Worm (Caenorhabditis elegans) whole organism, L2 larva: ENCODE data around the gene str-204.
A peak's percentile ranks its signal among the peaks of the same experiment; 100 is the strongest.

Experiments
- C34F6.9 ChIP-seq: fragments of 150-350 bp; optimal IDR thresholded peaks from 2 replicates; lab custom pipeline; 2014; ENCODE audit warnings: missing biosample characterization, missing genetic modification characterization
- F13H6.1 ChIP-seq: sonication (generic microtip); optimal IDR thresholded peaks from 2 replicates; lab custom pipeline; 2016; ENCODE audit warnings: missing genetic modification characterization, missing compliant biosample characterization
- R02D3.7 ChIP-seq: fragments of 150-350 bp; optimal IDR thresholded peaks from 2 replicates; lab custom pipeline; 2014; ENCODE audit warnings: missing biosample characterization, missing genetic modification characterization
- Y55F3AM.14 ChIP-seq: fragments of 200-800 bp; sonication (Bioruptor generic); optimal IDR thresholded peaks from 2 replicates; lab custom pipeline; 2018; ENCODE audit warnings: mild to moderate bottlenecking, missing genetic modification characterization, missing compliant biosample characterization
- ZK546.5 ChIP-seq: sonication (generic microtip); optimal IDR thresholded peaks from 2 replicates; lab custom pipeline; 2017; ENCODE audit warnings: missing biosample characterization, missing genetic modification characterization
- alr-1 ChIP-seq: fragments of 150-350 bp; optimal IDR thresholded peaks from 2 replicates; lab custom pipeline; 2014; ENCODE audit warnings: missing biosample characterization, missing genetic modification characterization
- aly-2 ChIP-seq: fragments of 150-350 bp; optimal IDR thresholded peaks from 2 replicates; lab custom pipeline; 2014; ENCODE audit warnings: missing biosample characterization, missing genetic modification characterization
- ama-1 ChIP-seq: fragments of 150-350 bp; optimal IDR thresholded peaks from 2 replicates; lab custom pipeline; 2018; ENCODE audit warnings: inconsistent platforms
- blmp-1 ChIP-seq: sonication (generic microtip); optimal IDR thresholded peaks from 2 replicates; lab custom pipeline; 2017; ENCODE audit warnings: missing genetic modification characterization, mild to moderate bottlenecking, missing compliant biosample characterization, antibody characterized with exemption, moderate library complexity; ENCODE audit not compliant: insufficient read depth
- ceh-16 ChIP-seq: fragments of 150-350 bp; optimal IDR thresholded peaks from 2 replicates; lab custom pipeline; 2014; ENCODE audit warnings: missing biosample characterization, missing genetic modification characterization
- ceh-82 ChIP-seq: fragments of 150-350 bp; optimal IDR thresholded peaks from 2 replicates; lab custom pipeline; 2014; ENCODE audit warnings: missing biosample characterization, missing genetic modification characterization
- crh-2 ChIP-seq: sonication (generic microtip); optimal IDR thresholded peaks from 2 replicates; lab custom pipeline; 2017; ENCODE audit warnings: missing biosample characterization, missing genetic modification characterization
- dmd-4 ChIP-seq: sonication (generic microtip); optimal IDR thresholded peaks from 2 replicates; lab custom pipeline; 2017; ENCODE audit warnings: missing biosample characterization, missing genetic modification characterization
- egl-27 ChIP-seq: sonication (generic microtip); optimal IDR thresholded peaks from 3 replicates; lab custom pipeline; 2017; ENCODE audit warnings: missing biosample characterization, missing genetic modification reagents, missing genetic modification characterization
- elt-3 ChIP-seq: sonication (generic microtip); optimal IDR thresholded peaks from 2 replicates; lab custom pipeline; 2017; ENCODE audit warnings: missing biosample characterization, missing genetic modification characterization
- fos-1 ChIP-seq: fragments of 150-350 bp; optimal IDR thresholded peaks from 2 replicates; lab custom pipeline; 2014; ENCODE audit warnings: missing biosample characterization, missing genetic modification characterization
- gmeb-1 ChIP-seq: fragments of 150-350 bp; optimal IDR thresholded peaks from 2 replicates; lab custom pipeline; 2014; ENCODE audit warnings: missing biosample characterization, missing genetic modification characterization
- lin-11 ChIP-seq: fragments of 150-350 bp; sonication (generic microtip); optimal IDR thresholded peaks from 2 replicates; lab custom pipeline; 2014; ENCODE audit warnings: missing biosample characterization, missing genetic modification characterization, inconsistent platforms, mixed read lengths
- lin-13 ChIP-seq: fragments of 150-350 bp; optimal IDR thresholded peaks from 2 replicates; lab custom pipeline; 2014; ENCODE audit warnings: missing biosample characterization, missing genetic modification reagents, missing genetic modification characterization
- lin-39 ChIP-seq: fragments of 150-350 bp; optimal IDR thresholded peaks from 2 replicates; lab custom pipeline; 2014; ENCODE audit warnings: missing biosample characterization, missing genetic modification reagents, missing genetic modification characterization
- lsy-2 ChIP-seq, 2 experiments: fragments of 150-350 bp in 1 of 2; sonication (generic microtip) in 1 of 2; optimal IDR thresholded peaks; 2 replicates each; lab custom pipeline; 2014 to 2017; ENCODE audit warnings: missing biosample characterization in 2 of 2, missing genetic modification characterization in 2 of 2
- mab-5 ChIP-seq: fragments of 150-350 bp; optimal IDR thresholded peaks from 2 replicates; lab custom pipeline; 2014; ENCODE audit warnings: missing biosample characterization, missing genetic modification characterization
- mdl-1 ChIP-seq, 2 experiments: fragments of 150-350 bp in 1 of 2; sonication (generic microtip) in 1 of 2; optimal IDR thresholded peaks; 2 replicates each; lab custom pipeline; 2017; ENCODE audit warnings: missing biosample characterization in 2 of 2, missing genetic modification characterization in 2 of 2
- nhr-10 ChIP-seq: sonication (generic microtip); optimal IDR thresholded peaks from 2 replicates; lab custom pipeline; 2017; ENCODE audit warnings: missing biosample characterization, missing genetic modification characterization
- nhr-129 ChIP-seq: fragments of 150-350 bp; optimal IDR thresholded peaks from 2 replicates; lab custom pipeline; 2014; ENCODE audit warnings: missing biosample characterization, missing genetic modification characterization
- nhr-21 ChIP-seq: fragments of 150-350 bp; optimal IDR thresholded peaks from 2 replicates; lab custom pipeline; 2014; ENCODE audit warnings: missing biosample characterization, missing genetic modification characterization
- nhr-23 ChIP-seq: fragments of 150-350 bp; optimal IDR thresholded peaks from 2 replicates; lab custom pipeline; 2014; ENCODE audit warnings: missing biosample characterization, missing genetic modification reagents, missing genetic modification characterization
- nhr-237 ChIP-seq: fragments of 150-350 bp; optimal IDR thresholded peaks from 2 replicates; lab custom pipeline; 2014; ENCODE audit warnings: missing biosample characterization, missing genetic modification characterization
- nhr-25 ChIP-seq: fragments of 150-350 bp; sonication (generic microtip); optimal IDR thresholded peaks from 3 replicates; lab custom pipeline; 2014; ENCODE audit warnings: missing biosample characterization, missing genetic modification characterization
- nhr-6 ChIP-seq: fragments of 150-350 bp; optimal IDR thresholded peaks from 2 replicates; lab custom pipeline; 2014; ENCODE audit warnings: missing biosample characterization, missing genetic modification characterization
- nhr-77 ChIP-seq: fragments of 150-350 bp; optimal IDR thresholded peaks from 2 replicates; lab custom pipeline; 2014; ENCODE audit warnings: missing biosample characterization, missing genetic modification characterization
- sem-4 ChIP-seq: fragments of 150-350 bp; optimal IDR thresholded peaks from 2 replicates; lab custom pipeline; 2014; ENCODE audit warnings: missing biosample characterization, missing genetic modification reagents, missing genetic modification characterization
- skn-1 ChIP-seq: sonication (generic microtip); optimal IDR thresholded peaks from 2 replicates; lab custom pipeline; 2017; ENCODE audit warnings: missing biosample characterization, missing genetic modification characterization
- sma-3 ChIP-seq: sonication (generic microtip); optimal IDR thresholded peaks from 2 replicates; lab custom pipeline; 2016; ENCODE audit warnings: missing genetic modification reagents, missing genetic modification characterization, missing compliant biosample characterization
- snpc-4 ChIP-seq: fragments of 150-350 bp; optimal IDR thresholded peaks from 2 replicates; lab custom pipeline; 2014; ENCODE audit warnings: missing biosample characterization, missing genetic modification characterization
- unc-55 ChIP-seq: fragments of 150-350 bp; sonication (generic microtip); optimal IDR thresholded peaks from 3 replicates; lab custom pipeline; 2014; ENCODE audit warnings: missing biosample characterization, missing genetic modification reagents, missing genetic modification characterization
- zag-1 ChIP-seq: fragments of 150-350 bp; optimal IDR thresholded peaks from 2 replicates; lab custom pipeline; 2014; ENCODE audit warnings: missing biosample characterization, missing genetic modification characterization
- ztf-1 ChIP-seq: fragments of 200-800 bp; sonication (Bioruptor generic); conservative IDR thresholded peaks from 2 replicates; pipeline ENCODE4 v1.3.6; 2022; ENCODE audit warnings: missing genetic modification characterization, missing compliant biosample characterization
- ztf-11 ChIP-seq: sonication (generic microtip); optimal IDR thresholded peaks from 2 replicates; lab custom pipeline; 2017; ENCODE audit warnings: missing biosample characterization, missing genetic modification characterization
- ztf-4 ChIP-seq: fragments of 150-350 bp; optimal IDR thresholded peaks from 2 replicates; lab custom pipeline; 2014; ENCODE audit warnings: missing biosample characterization, missing genetic modification characterization

str-204 gene

DNA sequence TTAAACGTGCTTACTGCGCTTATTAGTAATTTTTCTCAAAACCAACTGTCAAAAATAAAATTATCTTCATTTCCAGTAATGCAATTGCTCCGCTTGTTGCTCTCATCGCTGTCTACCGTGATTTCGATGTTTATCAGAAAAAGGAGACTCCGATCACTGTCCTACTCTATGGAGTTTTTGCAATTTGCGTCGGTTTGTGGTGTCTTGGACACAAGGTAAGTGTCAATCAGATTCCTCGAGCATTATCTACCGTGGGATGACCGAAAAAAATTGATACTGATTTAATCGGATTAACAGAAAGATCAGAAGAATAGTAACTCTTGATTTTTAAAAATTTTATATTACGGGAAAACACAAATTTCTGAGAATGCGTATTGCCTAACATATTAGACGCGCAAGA, 27.8 kb downstream of the str-204 start:
- TF ChIP-seq mab-5 (tag; lab: Kevin White, UChicago), result no peak
- no peak for TF ChIP-seq dmd-4
- TF ChIP-seq nhr-6 (tag; lab: Kevin White, UChicago), result no peak
- no peak for TF ChIP-seq nhr-10
- no peak for TF ChIP-seq fos-1 (tag; lab: Kevin White, UChicago)
- TF ChIP-seq alr-1, result no peak
- TF ChIP-seq ceh-82 (tag; lab: Kevin White, UChicago), result no peak
- no peak for TF ChIP-seq lin-39 (tag; lab: Kevin White, UChicago)

ce11 chrV:7193562-7193961, 34.1 kb downstream of the str-204 start, which contains the start of gene F09G2.8:
TSS of gene F09G2.8 (minus strand) at chrV:7193662.
- no peak for TF ChIP-seq aly-2 (tag; lab: Kevin White, UChicago)
- no peak for TF ChIP-seq C34F6.9 (tag; lab: Kevin White, UChicago)
- TF ChIP-seq ztf-11 (tag; lab: Kevin White, UChicago), result no peak
- no peak for TF ChIP-seq fos-1 (tag; lab: Kevin White, UChicago)
- no peak for TF ChIP-seq skn-1 (tag; lab: Kevin White, UChicago)
- no peak for TF ChIP-seq R02D3.7 (tag; lab: Kevin White, UChicago)
- TF ChIP-seq zag-1 (tag; lab: Kevin White, UChicago), result no peak
- no peak for TF ChIP-seq lin-11

ce11 chrV:7194818-7195217, 35.3 kb downstream of the str-204 start:
- no peak for TF ChIP-seq lin-11
- no peak for TF ChIP-seq gmeb-1
- no peak for TF ChIP-seq blmp-1 (tag; lab: Kevin White, UChicago)
- no peak for TF ChIP-seq ztf-11 (tag; lab: Kevin White, UChicago)
- TF ChIP-seq zag-1 (tag; lab: Kevin White, UChicago), result no peak
- no peak for TF ChIP-seq lin-13 (GFP tag; lab: Kevin White, UChicago)
- no peak for TF ChIP-seq ceh-82 (tag; lab: Kevin White, UChicago)
- TF ChIP-seq nhr-77 (tag; lab: Kevin White, UChicago), result no peak
- TF ChIP-seq nhr-129 (tag; lab: Kevin White, UChicago), result no peak
- no peak for TF ChIP-seq mdl-1 (tag; optimal IDR thresholded peaks at IDR 0.05; lab: Kevin White, UChicago)
- TF ChIP-seq ZK546.5 (tag; lab: Kevin White, UChicago), result no peak
- no peak for TF ChIP-seq nhr-23 (tag; lab: Kevin White, UChicago)

DNA sequence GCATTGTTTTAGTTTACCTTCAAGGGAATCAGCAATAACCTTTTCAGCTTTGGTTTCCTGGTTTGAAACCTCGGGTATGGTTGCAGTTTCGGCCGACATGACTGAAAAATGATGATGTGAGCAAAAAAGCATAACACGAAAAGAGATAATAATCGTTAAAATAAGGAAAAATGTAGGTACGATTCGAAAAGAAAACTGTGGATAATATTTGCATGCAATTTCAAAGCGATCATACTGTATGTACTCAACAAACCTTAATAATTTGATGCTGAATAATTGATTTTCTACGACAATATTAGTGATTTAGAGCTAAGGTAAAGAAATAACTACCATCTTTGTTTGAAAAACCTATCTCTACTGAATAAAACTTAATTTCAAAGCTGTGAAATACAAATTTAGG, 36.5 kb downstream of the str-204 start, which contains the start of gene attf-2:
attf-2 (minus strand) TSS at position 101 of the 400 bp plus-strand sequence.
- TF ChIP-seq skn-1 (tag; lab: Kevin White, UChicago) (no peak), aly-2 (tag; lab: Kevin White, UChicago) (no peak), nhr-10 (no peak), lsy-2 (tag; optimal IDR thresholded peaks at IDR 0.05; lab: Kevin White, UChicago) (no peak), nhr-25 (tag; lab: Kevin White, UChicago) (no peak), mab-5 (tag; lab: Kevin White, UChicago) (no peak), nhr-129 (tag; lab: Kevin White, UChicago) (no peak), gmeb-1 (no peak), C34F6.9 (tag; lab: Kevin White, UChicago) (no peak), sem-4 (no peak), unc-55 (GFP tag; lab: Kevin White, UChicago) (no peak), ztf-11 (tag; lab: Kevin White, UChicago) (no peak)

- peak; percentile 90 for TF ChIP-seq gmeb-1
- peak; percentile 90 for TF ChIP-seq nhr-25 (tag; lab: Kevin White, UChicago)
- TF ChIP-seq zag-1 (tag; lab: Kevin White, UChicago), result peak; percentile 47
- TF ChIP-seq lsy-2 (tag; optimal IDR thresholded peaks at IDR 0.05; lab: Kevin White, UChicago), result peak; percentile 73 to 92
- peak; percentile 84 for TF ChIP-seq sem-4
- peak; percentile 88 for TF ChIP-seq nhr-21 (tag; lab: Kevin White, UChicago)
- TF ChIP-seq snpc-4 (tag; lab: Kevin White, UChicago), result peak; percentile 71
- peak in 1 of 2 experiments; percentile 48 for TF ChIP-seq mdl-1 (tag; optimal IDR thresholded peaks at IDR 0.05; lab: Kevin White, UChicago)
- no peak for TF ChIP-seq alr-1
- TF ChIP-seq lin-11, result peak; percentile 90
- TF ChIP-seq F13H6.1 (tag; lab: Kevin White, UChicago), result peak; percentile 89
- no peak for TF ChIP-seq elt-3 (tag; lab: Kevin White, UChicago)
- no peak for TF ChIP-seq skn-1 (tag; lab: Kevin White, UChicago)
- TF ChIP-seq lin-13 (GFP tag; lab: Kevin White, UChicago), result peak; percentile 94
- peak; percentile 31 for TF ChIP-seq ZK546.5 (tag; lab: Kevin White, UChicago)
- no peak for TF ChIP-seq lin-39 (tag; lab: Kevin White, UChicago)
- TF ChIP-seq sma-3 (GFP tag; lab: Kevin White, UChicago), result peak; percentile 93
- peak; percentile 76 for TF ChIP-seq blmp-1 (tag; lab: Kevin White, UChicago)
- TF ChIP-seq nhr-77 (tag; lab: Kevin White, UChicago), result peak; percentile 45
- peak; percentile 78 for TF ChIP-seq egl-27
- TF ChIP-seq C34F6.9 (tag; lab: Kevin White, UChicago), result peak; percentile 97
- no peak for TF ChIP-seq nhr-23 (tag; lab: Kevin White, UChicago)
- peak; percentile 47 for TF ChIP-seq ceh-82 (tag; lab: Kevin White, UChicago)
- peak; percentile 71 for TF ChIP-seq ztf-4
- no peak for TF ChIP-seq ztf-1 (GFP tag; lab: Robert Waterston, UW)
- TF ChIP-seq nhr-6 (tag; lab: Kevin White, UChicago), result peak; percentile 80
- peak; percentile 95 for TF ChIP-seq crh-2
- TF ChIP-seq unc-55 (GFP tag; lab: Kevin White, UChicago), result peak; percentile 96
- no peak for TF ChIP-seq R02D3.7 (tag; lab: Kevin White, UChicago)
- peak; percentile 91 for TF ChIP-seq ceh-16 (tag; lab: Kevin White, UChicago)
- peak; percentile 64 for TF ChIP-seq ama-1 (lab: Kevin White, UChicago)
- peak; percentile 90 for TF ChIP-seq fos-1 (tag; lab: Kevin White, UChicago)
- TF ChIP-seq nhr-237 (tag; lab: Kevin White, UChicago), result no peak
- peak; percentile 33 for TF ChIP-seq Y55F3AM.14 (GFP tag; lab: Kevin White, UChicago)
Observed at ce11 chrV:7196498-7196966, 37.0 kb downstream of the str-204 start, which contains the start of gene F09G2.2. TSS of gene F09G2.2 (plus strand) at chrV:7196916.
